Fruit fly (Drosophila melanogaster) whole organism, prepupa: ENCODE measurements around the gene mRpL39.

Experiments used
- CG10669 ChIP-seq: fragments of 200-800 bp; sonication (Bioruptor generic); optimal IDR thresholded peaks from 3 replicates; lab custom pipeline; 2018; ENCODE audit warnings: missing biosample characterization, mild to moderate bottlenecking, missing genetic modification characterization, moderate library complexity
- CG32006 ChIP-seq: fragments of 200-800 bp; sonication (Bioruptor generic); optimal IDR thresholded peaks from 3 replicates; lab custom pipeline; 2017; ENCODE audit warnings: missing biosample characterization, mild to moderate bottlenecking, missing genetic modification characterization
- CG34406 ChIP-seq: fragments of 200-800 bp; sonication (Bioruptor generic); optimal IDR thresholded peaks from 3 replicates; lab custom pipeline; 2016; ENCODE audit warnings: missing biosample characterization, missing genetic modification characterization
- CG6854 ChIP-seq: fragments of 200-800 bp; sonication (Bioruptor generic); optimal IDR thresholded peaks from 2 replicates; lab custom pipeline; 2017; ENCODE audit warnings: missing biosample characterization, mild to moderate bottlenecking, missing genetic modification characterization
- Gug ChIP-seq: fragments of 200-800 bp; sonication (Bioruptor generic); IDR thresholded peaks from 2 replicates; pipeline ENCODE4 v1.3.6; 2022; ENCODE audit warnings: missing biosample characterization, missing genetic modification characterization
- Hr39 ChIP-seq: fragments of 200-800 bp; sonication (Bioruptor generic); optimal IDR thresholded peaks from 2 replicates; lab custom pipeline; 2016; ENCODE audit warnings: missing biosample characterization, missing genetic modification characterization
- salr ChIP-seq, 2 experiments: fragments of 200-800 bp; sonication (Bioruptor generic); optimal IDR thresholded peaks; 3 replicates each; lab custom pipeline; 2016 to 2018; ENCODE audit warnings: missing biosample characterization in 2 of 2, missing genetic modification characterization in 2 of 2, mild to moderate bottlenecking in 1 of 2

DNA sequence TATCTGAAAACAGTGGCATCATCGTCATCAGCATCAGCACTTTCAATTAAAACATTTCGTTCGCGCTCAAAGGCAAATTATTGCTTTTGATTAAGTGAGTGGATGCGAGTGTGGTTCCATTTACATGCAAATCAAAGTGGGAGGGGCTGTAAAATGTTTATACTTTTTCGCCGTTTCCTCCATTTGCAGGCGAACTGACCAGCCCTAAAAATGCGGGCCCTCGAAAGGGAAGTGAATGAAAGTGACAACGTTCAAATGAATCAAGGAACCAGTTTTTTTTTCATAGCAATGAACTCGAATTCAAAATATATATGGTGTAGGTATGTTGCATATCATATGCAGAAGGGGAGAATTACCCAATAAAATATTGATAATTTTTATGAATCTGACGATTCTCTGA, 11.1 kb upstream of the mRpL39 start:
- TF ChIP-seq CG32006 (GFP tag; lab: Kevin White, UChicago), result no peak
- TF ChIP-seq CG34406 (GFP tag; lab: Kevin White, UChicago), result no peak
- TF ChIP-seq CG10669, result no peak
- no peak for TF ChIP-seq Hr39 (GFP tag; lab: Kevin White, UChicago)
- TF ChIP-seq salr (GFP tag; optimal IDR thresholded peaks at IDR 0.05; lab: Kevin White, UChicago), result no peak
- no peak for TF ChIP-seq CG6854 (GFP tag; lab: Kevin White, UChicago)
- TF ChIP-seq Gug, result no peak
